Worm (Caenorhabditis elegans) whole organism, L2 larva: ENCODE results near the gene F46F2.3.

Experiments used
- blmp-1 ChIP-seq: sonication (generic microtip); optimal IDR thresholded peaks from 2 replicates; lab custom pipeline; 2017; ENCODE audit warnings: missing genetic modification characterization, mild to moderate bottlenecking, missing compliant biosample characterization, antibody characterized with exemption, moderate library complexity; ENCODE audit not compliant: insufficient read depth
- elt-1 ChIP-seq: fragments of 150-350 bp; optimal IDR thresholded peaks from 2 replicates; lab custom pipeline; 2014; ENCODE audit warnings: missing biosample characterization, missing genetic modification characterization
- lin-11 ChIP-seq: fragments of 150-350 bp; sonication (generic microtip); optimal IDR thresholded peaks from 2 replicates; lab custom pipeline; 2014; ENCODE audit warnings: missing biosample characterization, missing genetic modification characterization, inconsistent platforms, mixed read lengths
- lin-39 ChIP-seq: fragments of 150-350 bp; optimal IDR thresholded peaks from 2 replicates; lab custom pipeline; 2014; ENCODE audit warnings: missing biosample characterization, missing genetic modification reagents, missing genetic modification characterization
- mab-5 ChIP-seq: fragments of 150-350 bp; optimal IDR thresholded peaks from 2 replicates; lab custom pipeline; 2014; ENCODE audit warnings: missing biosample characterization, missing genetic modification characterization
- mbf-1 ChIP-seq: sonication (generic microtip); optimal IDR thresholded peaks from 2 replicates; lab custom pipeline; 2017; ENCODE audit warnings: missing biosample characterization, missing genetic modification characterization
- nhr-10 ChIP-seq: sonication (generic microtip); optimal IDR thresholded peaks from 2 replicates; lab custom pipeline; 2017; ENCODE audit warnings: missing biosample characterization, missing genetic modification characterization
- nhr-11 ChIP-seq: fragments of 150-350 bp; optimal IDR thresholded peaks from 2 replicates; lab custom pipeline; 2014; ENCODE audit warnings: missing biosample characterization, missing genetic modification characterization
- nhr-12 ChIP-seq: fragments of 150-350 bp; optimal IDR thresholded peaks from 2 replicates; lab custom pipeline; 2014; ENCODE audit warnings: missing biosample characterization, missing genetic modification characterization
- nhr-6 ChIP-seq: fragments of 150-350 bp; optimal IDR thresholded peaks from 2 replicates; lab custom pipeline; 2014; ENCODE audit warnings: missing biosample characterization, missing genetic modification characterization
- sem-4 ChIP-seq: fragments of 150-350 bp; optimal IDR thresholded peaks from 2 replicates; lab custom pipeline; 2014; ENCODE audit warnings: missing biosample characterization, missing genetic modification reagents, missing genetic modification characterization
- skn-1 ChIP-seq: sonication (generic microtip); optimal IDR thresholded peaks from 2 replicates; lab custom pipeline; 2017; ENCODE audit warnings: missing biosample characterization, missing genetic modification characterization
- snpc-4 ChIP-seq: fragments of 150-350 bp; optimal IDR thresholded peaks from 2 replicates; lab custom pipeline; 2014; ENCODE audit warnings: missing biosample characterization, missing genetic modification characterization
- ztf-11 ChIP-seq: sonication (generic microtip); optimal IDR thresholded peaks from 2 replicates; lab custom pipeline; 2017; ENCODE audit warnings: missing biosample characterization, missing genetic modification characterization

- TF ChIP-seq blmp-1 (tag; lab: Kevin White, UChicago) = no peak
- TF ChIP-seq mab-5 (tag; lab: Kevin White, UChicago) = no peak
- TF ChIP-seq sem-4 (tag; lab: Kevin White, UChicago) = no peak
- TF ChIP-seq lin-11 (tag; lab: Kevin White, UChicago) = no peak
- TF ChIP-seq nhr-12 (tag; lab: Kevin White, UChicago) = no peak
- no peak for TF ChIP-seq mbf-1 (tag; lab: Kevin White, UChicago)
- TF ChIP-seq lin-39 (tag; lab: Kevin White, UChicago) = no peak
- no peak for TF ChIP-seq nhr-6
- TF ChIP-seq snpc-4 (tag; lab: Kevin White, UChicago) = no peak
- no peak for TF ChIP-seq skn-1
- TF ChIP-seq elt-1 (tag; lab: Kevin White, UChicago) = no peak
- TF ChIP-seq nhr-10 = no peak
- no peak for TF ChIP-seq ztf-11 (tag; lab: Kevin White, UChicago)
- TF ChIP-seq nhr-11 (tag; lab: Kevin White, UChicago) = no peak
These were observed 2.8 kb upstream of the F46F2.3 start for ce11 chrX:15262875-15263274.
